Fruit fly (Drosophila melanogaster) whole organism, prepupa: ENCODE data around the gene TBC1D16.

Experiments
- CG10669 ChIP-seq: fragments of 200-800 bp; sonication (Bioruptor generic); optimal IDR thresholded peaks from 3 replicates; lab custom pipeline; 2018; ENCODE audit warnings: missing biosample characterization, mild to moderate bottlenecking, missing genetic modification characterization, moderate library complexity
- CG11902 ChIP-seq: fragments of 200-800 bp; sonication (Bioruptor generic); optimal IDR thresholded peaks from 3 replicates; lab custom pipeline; 2016; ENCODE audit warnings: missing biosample characterization, missing genetic modification characterization
- CG15336 ChIP-seq: fragments of 200-800 bp; sonication (Bioruptor generic); IDR thresholded peaks from 2 replicates; pipeline ENCODE4 v1.3.6; 2022; ENCODE audit warnings: missing biosample characterization, missing genetic modification characterization
- CG1621 ChIP-seq: fragments of 200-800 bp; sonication (Bioruptor generic); optimal IDR thresholded peaks from 3 replicates; lab custom pipeline; 2018; ENCODE audit warnings: missing biosample characterization, mild to moderate bottlenecking, missing genetic modification characterization
- CG16779 ChIP-seq: fragments of 200-800 bp; sonication (Bioruptor generic); optimal IDR thresholded peaks from 3 replicates; lab custom pipeline; 2017; ENCODE audit warnings: missing biosample characterization, mild to moderate bottlenecking, missing genetic modification characterization
- CG31627 ChIP-seq: fragments of 200-800 bp; sonication (Bioruptor generic); optimal IDR thresholded peaks from 3 replicates; lab custom pipeline; 2016; ENCODE audit warnings: missing biosample characterization, missing genetic modification characterization
- CG32006 ChIP-seq: fragments of 200-800 bp; sonication (Bioruptor generic); optimal IDR thresholded peaks from 3 replicates; lab custom pipeline; 2017; ENCODE audit warnings: missing biosample characterization, mild to moderate bottlenecking, missing genetic modification characterization
- CG4318 ChIP-seq: fragments of 200-800 bp; sonication (Bioruptor generic); optimal IDR thresholded peaks from 3 replicates; lab custom pipeline; 2017; ENCODE audit warnings: missing biosample characterization, mild to moderate bottlenecking, missing genetic modification characterization
- CG6163 ChIP-seq: fragments of 200-800 bp; sonication (Bioruptor generic); IDR thresholded peaks from 3 replicates; pipeline ENCODE4 v1.3.6; 2022; ENCODE audit warnings: missing biosample characterization, missing genetic modification characterization
- CG6792 ChIP-seq: fragments of 200-800 bp; sonication (Bioruptor generic); optimal IDR thresholded peaks from 3 replicates; lab custom pipeline; 2016; ENCODE audit warnings: missing biosample characterization, missing genetic modification characterization
- CG6854 ChIP-seq: fragments of 200-800 bp; sonication (Bioruptor generic); optimal IDR thresholded peaks from 2 replicates; lab custom pipeline; 2017; ENCODE audit warnings: missing biosample characterization, mild to moderate bottlenecking, missing genetic modification characterization
- CG7368 ChIP-seq: fragments of 200-800 bp; sonication (Bioruptor generic); optimal IDR thresholded peaks from 3 replicates; lab custom pipeline; 2016; ENCODE audit warnings: missing biosample characterization, missing genetic modification characterization
- CG8119 ChIP-seq: fragments of 200-800 bp; sonication (Bioruptor generic); IDR thresholded peaks from 3 replicates; pipeline ENCODE4 v1.3.6; 2022; ENCODE audit warnings: missing biosample characterization, missing genetic modification characterization
- CG8319 ChIP-seq: fragments of 200-800 bp; sonication (Bioruptor generic); optimal IDR thresholded peaks from 3 replicates; lab custom pipeline; 2016; ENCODE audit warnings: missing biosample characterization, missing genetic modification characterization
- CG8632 ChIP-seq: fragments of 200-800 bp; sonication (Bioruptor generic); optimal IDR thresholded peaks from 3 replicates; lab custom pipeline; 2016; ENCODE audit warnings: missing biosample characterization, missing genetic modification characterization
- CG9139 ChIP-seq: fragments of 200-800 bp; sonication (Bioruptor generic); optimal IDR thresholded peaks from 3 replicates; lab custom pipeline; 2017; ENCODE audit warnings: missing biosample characterization, mild to moderate bottlenecking, missing genetic modification characterization
- Eip75B ChIP-seq: fragments of 200-800 bp; sonication (Bioruptor generic); optimal IDR thresholded peaks from 3 replicates; lab custom pipeline; 2016; ENCODE audit warnings: missing biosample characterization, missing genetic modification characterization
- Eip93F ChIP-seq: fragments of 200-800 bp; sonication (Bioruptor generic); optimal IDR thresholded peaks from 2 replicates; lab custom pipeline; 2016; ENCODE audit warnings: missing biosample characterization, mild to moderate bottlenecking, missing genetic modification characterization
- Ets96B ChIP-seq: fragments of 200-800 bp; optimal IDR thresholded peaks from 2 replicates; lab custom pipeline; 2019; ENCODE audit warnings: missing biosample characterization, mild to moderate bottlenecking, missing genetic modification characterization, moderate library complexity
- Gug ChIP-seq: fragments of 200-800 bp; sonication (Bioruptor generic); IDR thresholded peaks from 2 replicates; pipeline ENCODE4 v1.3.6; 2022; ENCODE audit warnings: missing biosample characterization, missing genetic modification characterization
- Hr38 ChIP-seq: sonication (Bioruptor generic); optimal IDR thresholded peaks from 2 replicates; lab custom pipeline; 2016; ENCODE audit warnings: missing biosample characterization, missing genetic modification characterization
- Hr39 ChIP-seq: fragments of 200-800 bp; sonication (Bioruptor generic); optimal IDR thresholded peaks from 2 replicates; lab custom pipeline; 2016; ENCODE audit warnings: missing biosample characterization, missing genetic modification characterization
- Hr4 ChIP-seq: fragments of 200-800 bp; sonication (Bioruptor generic); optimal IDR thresholded peaks from 3 replicates; lab custom pipeline; 2016; ENCODE audit warnings: missing biosample characterization, missing genetic modification characterization
- Lpt ChIP-seq: fragments of 200-800 bp; sonication (Bioruptor generic); optimal IDR thresholded peaks from 3 replicates; lab custom pipeline; 2016; ENCODE audit warnings: missing biosample characterization, missing genetic modification characterization
- Met ChIP-seq: fragments of 200-800 bp; sonication (Bioruptor generic); optimal IDR thresholded peaks from 3 replicates; lab custom pipeline; 2016; ENCODE audit warnings: missing biosample characterization, missing genetic modification characterization
- OdsH ChIP-seq: fragments of 200-800 bp; sonication (Bioruptor generic); optimal IDR thresholded peaks from 3 replicates; lab custom pipeline; 2016; ENCODE audit warnings: missing biosample characterization, missing genetic modification characterization
- Smox ChIP-seq: fragments of 200-800 bp; sonication (Bioruptor generic); optimal IDR thresholded peaks from 3 replicates; lab custom pipeline; 2016; ENCODE audit warnings: missing biosample characterization, missing genetic modification characterization
- Sox14 ChIP-seq: fragments of 200-800 bp; sonication (Bioruptor generic); optimal IDR thresholded peaks from 3 replicates; lab custom pipeline; 2016; ENCODE audit warnings: missing biosample characterization, missing genetic modification characterization
- Sox15 ChIP-seq: fragments of 200-800 bp; sonication (Bioruptor generic); optimal IDR thresholded peaks from 3 replicates; lab custom pipeline; 2016; ENCODE audit warnings: missing biosample characterization, missing genetic modification characterization
- achi ChIP-seq: fragments of 200-800 bp; sonication (Bioruptor generic); optimal IDR thresholded peaks from 3 replicates; lab custom pipeline; 2016; ENCODE audit warnings: missing biosample characterization, missing genetic modification characterization
- acj6 ChIP-seq: fragments of 200-800 bp; sonication (Bioruptor generic); optimal IDR thresholded peaks from 3 replicates; lab custom pipeline; 2016; ENCODE audit warnings: missing biosample characterization, missing genetic modification characterization
- cyc ChIP-seq: fragments of 200-800 bp; sonication (Bioruptor generic); optimal IDR thresholded peaks from 3 replicates; lab custom pipeline; 2016; ENCODE audit warnings: missing biosample characterization, missing genetic modification characterization
- dsx ChIP-seq: fragments of 200-800 bp; optimal IDR thresholded peaks from 3 replicates; lab custom pipeline; 2019; ENCODE audit warnings: missing biosample characterization, mild to moderate bottlenecking, missing genetic modification characterization, moderate library complexity; ENCODE audit not compliant: poor library complexity, severe bottlenecking
- eg ChIP-seq: fragments of 200-800 bp; sonication (Bioruptor generic); IDR thresholded peaks from 3 replicates; pipeline ENCODE4 v1.3.6; 2022; ENCODE audit warnings: missing biosample characterization, missing genetic modification characterization
- esn ChIP-seq: fragments of 200-800 bp; sonication (Bioruptor generic); optimal IDR thresholded peaks from 2 replicates; lab custom pipeline; 2016; ENCODE audit warnings: missing biosample characterization, mild to moderate bottlenecking, missing genetic modification characterization, moderate library complexity
- fd59A ChIP-seq: fragments of 200-800 bp; sonication (Bioruptor generic); optimal IDR thresholded peaks from 2 replicates; lab custom pipeline; 2017; ENCODE audit warnings: missing biosample characterization, mild to moderate bottlenecking, missing genetic modification characterization, missing genetic modification reagents
- fkh ChIP-seq: fragments of 200-800 bp; sonication (Bioruptor generic); optimal IDR thresholded peaks from 3 replicates; lab custom pipeline; 2017; ENCODE audit warnings: missing biosample characterization, mild to moderate bottlenecking, missing genetic modification characterization, moderate library complexity
- spab ChIP-seq: fragments of 200-800 bp; sonication (Bioruptor generic); optimal IDR thresholded peaks from 2 replicates; lab custom pipeline; 2017; ENCODE audit warnings: missing biosample characterization, mild to moderate bottlenecking, missing genetic modification characterization, missing genetic modification reagents
- ss ChIP-seq, 2 experiments: fragments of 200-800 bp; sonication (Bioruptor generic); optimal IDR thresholded peaks; 2 replicates in 1 of 2; 3 replicates in 1 of 2; lab custom pipeline; 2017 to 2018; ENCODE audit warnings: mild to moderate bottlenecking in 2 of 2, missing biosample characterization in 2 of 2, missing genetic modification characterization in 2 of 2, moderate library complexity in 1 of 2
- topi ChIP-seq: fragments of 200-800 bp; sonication (Bioruptor generic); optimal IDR thresholded peaks from 3 replicates; lab custom pipeline; 2016; ENCODE audit warnings: missing biosample characterization, missing genetic modification characterization
- vri ChIP-seq: fragments of 200-800 bp; sonication (Bioruptor generic); optimal IDR thresholded peaks from 3 replicates; lab custom pipeline; 2016; ENCODE audit warnings: missing biosample characterization, mild to moderate bottlenecking, missing genetic modification characterization

The TBC1D16 gene

dm6 chr2L:10387869-10388726 lies 47.4 kb downstream of the TBC1D16 start, which contains the start of gene da (continued):
- TF ChIP-seq CG8632 (no peak), Smox (GFP tag; lab: Kevin White, UChicago) (peak; percentile 56), acj6 (peak; percentile 38), CG1621 (tag; lab: Kevin White, UChicago) (no peak), CG31627 (GFP tag; lab: Kevin White, UChicago) (peak; percentile 58), Eip93F (peak; percentile 21), vri (GFP tag; lab: Kevin White, UChicago) (peak; percentile 45), Hr4 (GFP tag; lab: Kevin White, UChicago) (peak; percentile 54), Ets96B (tag; lab: Kevin White, UChicago) (peak; percentile 24), Hr39 (GFP tag; lab: Kevin White, UChicago) (peak; percentile 63), CG9139 (GFP tag; lab: Kevin White, UChicago) (no peak), ss (GFP tag; optimal IDR thresholded peaks at IDR 0.05; lab: Kevin White, UChicago) (peak in 1 of 2 experiments; percentile 24), Sox15 (peak; percentile 5), Gug (no peak), CG32006 (GFP tag; lab: Kevin White, UChicago) (no peak), Eip75B (GFP tag; lab: Kevin White, UChicago) (peak; percentile 67), Hr38 (GFP tag; lab: Kevin White, UChicago) (no peak), CG4318 (GFP tag; lab: Kevin White, UChicago) (no peak), cyc (peak; percentile 50), fd59A (no peak), CG6854 (GFP tag; lab: Kevin White, UChicago) (no peak), CG10669 (peak; percentile 22), CG6792 (GFP tag; lab: Kevin White, UChicago) (peak; percentile 36), CG15336 (GFP tag; lab: Robert Waterston, UW) (0 out of 2 replicates have a peak, but pooled peaks have one; percentile 31), Lpt (GFP tag; lab: Kevin White, UChicago) (no peak), CG8119 (no peak; the same call in 2 of the 3 replicates), esn (GFP tag; lab: Kevin White, UChicago) (peak; percentile 66), eg (GFP tag; lab: Robert Waterston, UW) (no peak; the same call in 1 of the 3 replicates), Met (GFP tag; lab: Kevin White, UChicago) (peak; percentile 62), spab (no peak), achi (peak; percentile 45), CG16779 (tag; lab: Kevin White, UChicago) (no peak), dsx (GFP tag; lab: Kevin White, UChicago) (peak; percentile 29), CG7368 (peak; percentile 24), Sox14 (GFP tag; lab: Kevin White, UChicago) (peak; percentile 80), OdsH (GFP tag; lab: Kevin White, UChicago) (peak; percentile 58), CG6163 (no peak), CG8319 (GFP tag; lab: Kevin White, UChicago) (no peak), topi (GFP tag; lab: Kevin White, UChicago) (peak; percentile 44), fkh (GFP tag; lab: Kevin White, UChicago) (peak; percentile 47), CG11902 (GFP tag; lab: Kevin White, UChicago) (peak; percentile 11)
